Fruit fly (Drosophila melanogaster): Measurements from ENCODE around the gene LanB2.
A peak's percentile ranks its signal among the peaks of the same experiment; 100 is the strongest.

Gene LanB2

DNA sequence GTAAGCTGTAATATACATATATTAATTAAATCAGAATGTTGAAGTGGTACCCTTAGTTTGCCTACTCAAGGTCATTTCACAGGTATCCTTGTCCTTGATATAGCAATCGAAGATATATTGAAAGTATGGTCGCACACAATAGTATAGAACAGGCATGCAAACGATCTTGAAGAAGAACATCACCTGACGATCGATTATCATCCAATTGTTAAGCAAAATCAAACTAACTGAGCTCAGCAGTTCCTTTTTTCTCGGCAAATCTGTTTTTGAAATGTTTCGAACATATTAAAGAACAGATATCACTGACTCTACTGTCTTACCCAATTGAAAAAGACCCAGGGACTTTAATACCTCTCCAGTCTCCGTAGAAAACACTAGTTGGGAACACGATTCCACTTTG lies 13.7 kb downstream of the LanB2 start, which contains the start of gene Cyp40:
Cyp40 (plus strand) TSS at position 301 of the 400 bp plus-strand sequence.
- TF ChIP-seq EcR (GFP tag; optimal IDR thresholded peaks at IDR 0.05), result no peak
- TF ChIP-seq fd96Ca (GFP tag; IDR thresholded peaks at IDR 0.05), result no peak
- no peak for TF ChIP-seq CG34367 (tag; optimal IDR thresholded peaks at IDR 0.05)
- TF ChIP-seq CG15710 (tag; optimal IDR thresholded peaks at IDR 0.05), result no peak
- TF ChIP-seq rn (GFP tag; IDR thresholded peaks at IDR 0.05), result no peak
- no peak for TF ChIP-seq CG13204 (GFP tag; optimal IDR thresholded peaks at IDR 0.05)
- TF ChIP-seq CG14655 (GFP tag; optimal IDR thresholded peaks at IDR 0.05), result no peak
- no peak for TF ChIP-seq CG8159 (tag; optimal IDR thresholded peaks at IDR 0.05)
- no peak for TF ChIP-seq D1 (tag; optimal IDR thresholded peaks at IDR 0.05)
- no peak for TF ChIP-seq CG32121 (GFP tag; IDR thresholded peaks at IDR 0.05)
- TF ChIP-seq CG4496 (GFP tag; IDR thresholded peaks at IDR 0.05), result no peak

DNA sequence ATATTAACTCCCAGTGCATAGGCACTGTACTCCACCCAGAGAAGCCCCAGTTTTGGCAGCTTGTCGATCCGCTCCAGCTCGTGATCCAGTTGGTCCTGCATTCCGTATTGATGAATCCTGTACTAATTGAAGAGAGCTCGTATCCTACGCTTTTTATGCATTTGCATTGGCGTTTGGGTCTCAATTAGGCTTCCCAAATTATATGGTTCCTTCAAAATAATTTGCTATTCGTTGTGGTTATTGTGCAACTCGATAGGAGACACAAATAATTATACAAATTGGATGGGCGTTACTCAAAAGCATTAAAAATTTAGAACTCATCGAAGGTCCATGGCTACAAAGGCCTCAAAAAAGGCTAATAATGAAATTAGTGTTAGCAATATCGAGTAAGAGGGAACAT lies 14.4 kb downstream of the LanB2 start, which contains the start of gene Or67b:
Or67b (minus strand) TSS at position 101 of the 400 bp plus-strand sequence.
- TF ChIP-seq CG8159 (tag; optimal IDR thresholded peaks at IDR 0.05), result no peak

DNA sequence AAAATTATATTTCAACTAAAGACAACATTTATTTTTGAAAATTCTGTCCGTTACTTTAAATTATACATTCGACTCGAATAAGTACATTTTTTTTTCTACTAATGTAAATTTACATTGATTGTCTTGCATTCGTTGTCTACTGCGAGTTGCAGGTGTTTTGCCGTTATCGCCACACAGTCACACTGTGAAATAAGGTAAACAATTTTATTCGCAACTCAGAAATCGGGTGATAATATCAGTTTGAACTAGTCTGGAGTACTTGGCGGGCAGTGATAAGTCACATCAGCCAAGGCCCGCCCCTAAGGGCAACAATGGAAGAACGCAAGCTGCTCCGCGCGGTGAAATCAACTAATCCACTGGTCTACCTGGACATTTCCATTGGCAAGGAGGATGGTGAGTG lies 15.2 kb downstream of the LanB2 start:
- TF ChIP-seq CG8159 (tag; optimal IDR thresholded peaks at IDR 0.05) (no peak), Pif1A (GFP tag; optimal IDR thresholded peaks at IDR 0.05) (no peak), CG8301 (tag; optimal IDR thresholded peaks at IDR 0.05) (no peak), Snoo (tag; optimal IDR thresholded peaks at IDR 0.05) (no peak), EcR (GFP tag; optimal IDR thresholded peaks at IDR 0.05) (no peak), CG34367 (tag; optimal IDR thresholded peaks at IDR 0.05) (no peak), CG9948 (tag; optimal IDR thresholded peaks at IDR 0.05) (no peak), CG17806 (tag; optimal IDR thresholded peaks at IDR 0.05) (no peak), CG12605 (GFP tag; IDR thresholded peaks at IDR 0.05) (no peak), CG32121 (GFP tag; IDR thresholded peaks at IDR 0.05) (no peak), gl (tag; optimal IDR thresholded peaks at IDR 0.05) (no peak), CG4496 (GFP tag; IDR thresholded peaks at IDR 0.05) (no peak), CG14655 (GFP tag; optimal IDR thresholded peaks at IDR 0.05) (no peak), fd96Ca (GFP tag; IDR thresholded peaks at IDR 0.05) (no peak), CG15710 (tag; optimal IDR thresholded peaks at IDR 0.05) (no peak), CG10348 (GFP tag; IDR thresholded peaks at IDR 0.05) (no peak)

DNA sequence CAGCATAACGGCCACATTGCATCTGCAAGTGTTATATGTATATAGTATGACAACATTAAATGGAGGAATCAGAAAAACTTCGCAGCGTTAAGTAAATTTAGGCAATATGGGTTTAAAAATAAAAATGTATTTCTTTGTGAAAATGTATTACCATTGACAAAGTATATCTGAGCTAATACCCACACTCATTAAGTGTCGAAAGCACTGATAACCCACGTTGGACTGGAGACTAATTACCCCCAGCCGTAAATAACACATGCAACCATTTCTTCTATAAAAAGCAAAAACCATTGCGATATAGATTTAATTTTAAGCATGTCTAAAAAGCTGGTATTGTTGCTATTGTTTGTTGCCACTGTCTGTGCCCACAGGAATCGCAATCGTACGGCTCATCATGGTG lies 23.1 kb downstream of the LanB2 start, which contains the start of gene CG8329:
CG8329 (plus strand) TSS at position 301 of the 400 bp plus-strand sequence.
- TF ChIP-seq CG8301 (tag; optimal IDR thresholded peaks at IDR 0.05), result no peak
- TF ChIP-seq EcR (GFP tag; optimal IDR thresholded peaks at IDR 0.05), result no peak
- no peak for TF ChIP-seq fd96Ca (GFP tag; IDR thresholded peaks at IDR 0.05)
- TF ChIP-seq gl (tag; optimal IDR thresholded peaks at IDR 0.05), result no peak
- no peak for TF ChIP-seq CG10348 (GFP tag; IDR thresholded peaks at IDR 0.05)
- TF ChIP-seq rn (GFP tag; IDR thresholded peaks at IDR 0.05), result no peak
- TF ChIP-seq Pif1A (GFP tag; optimal IDR thresholded peaks at IDR 0.05), result no peak
- TF ChIP-seq CG8159 (tag; optimal IDR thresholded peaks at IDR 0.05), result no peak

DNA sequence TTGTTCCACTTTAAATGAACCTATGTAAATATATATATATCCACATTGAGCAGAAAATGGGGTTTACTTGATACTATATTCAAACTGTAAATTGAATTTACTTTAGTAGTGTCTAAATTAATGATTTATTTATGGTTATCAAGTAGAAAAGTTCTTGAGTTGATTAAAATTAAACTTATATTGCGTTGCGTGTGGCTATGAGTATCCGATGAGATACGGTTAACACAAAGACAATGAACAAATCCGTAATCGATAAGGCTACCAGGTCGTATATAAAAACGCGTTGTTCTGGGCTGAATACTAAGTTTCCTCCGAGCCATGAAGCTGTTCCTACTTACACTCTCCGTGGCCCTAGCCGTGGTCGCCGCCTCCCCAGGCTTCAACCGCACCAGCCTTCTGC lies 24.3 kb downstream of the LanB2 start, which contains the start of gene CG18179:
CG18179 (plus strand) TSS at position 301 of the 400 bp plus-strand sequence.
- TF ChIP-seq Pif1B (GFP tag; optimal IDR thresholded peaks at IDR 0.05) (no peak), CG12605 (GFP tag; IDR thresholded peaks at IDR 0.05) (no peak), CG4496 (GFP tag; IDR thresholded peaks at IDR 0.05) (no peak), CG34367 (tag; optimal IDR thresholded peaks at IDR 0.05) (no peak), CG9948 (tag; optimal IDR thresholded peaks at IDR 0.05) (no peak), CG10348 (GFP tag; IDR thresholded peaks at IDR 0.05) (no peak), Pif1A (GFP tag; optimal IDR thresholded peaks at IDR 0.05) (no peak), fd96Ca (GFP tag; IDR thresholded peaks at IDR 0.05) (no peak), D1 (tag; optimal IDR thresholded peaks at IDR 0.05) (no peak), rn (GFP tag; IDR thresholded peaks at IDR 0.05) (no peak)

DNA sequence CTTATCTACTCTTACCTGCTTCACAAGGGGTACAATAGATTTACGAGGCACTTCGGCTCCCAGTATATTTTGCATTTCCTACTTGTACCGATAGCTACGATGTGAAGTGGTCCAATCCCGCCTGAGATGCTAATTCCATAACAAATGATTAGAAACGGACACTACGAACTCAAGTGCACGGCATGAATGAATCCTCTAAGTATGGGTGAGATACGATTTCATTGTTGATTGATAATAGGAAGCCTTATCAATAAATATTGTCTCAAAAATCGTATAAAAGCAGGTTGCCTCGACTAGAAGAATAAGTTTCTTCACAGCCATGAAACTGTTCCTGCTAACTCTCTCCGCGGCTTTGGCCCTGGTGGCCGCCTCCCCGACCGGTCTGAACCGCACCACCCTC lies 26.0 kb downstream of the LanB2 start, which contains the start of gene CG18180:
CG18180 (plus strand) TSS at position 301 of the 400 bp plus-strand sequence.
- TF ChIP-seq rn (GFP tag; IDR thresholded peaks at IDR 0.05) (no peak), CG10348 (GFP tag; IDR thresholded peaks at IDR 0.05) (no peak), CG34367 (tag; optimal IDR thresholded peaks at IDR 0.05) (no peak), Ets98B (GFP tag; IDR thresholded peaks at IDR 0.05) (no peak), CG14655 (GFP tag; optimal IDR thresholded peaks at IDR 0.05) (no peak), D1 (tag; optimal IDR thresholded peaks at IDR 0.05) (no peak), CG8301 (tag; optimal IDR thresholded peaks at IDR 0.05) (no peak), CG17806 (tag; optimal IDR thresholded peaks at IDR 0.05) (no peak), Pif1B (GFP tag; optimal IDR thresholded peaks at IDR 0.05) (no peak), CG32121 (GFP tag; IDR thresholded peaks at IDR 0.05) (no peak), CG13204 (GFP tag; optimal IDR thresholded peaks at IDR 0.05) (no peak), CG9948 (tag; optimal IDR thresholded peaks at IDR 0.05) (no peak), Snoo (tag; optimal IDR thresholded peaks at IDR 0.05) (no peak), fd96Ca (GFP tag; IDR thresholded peaks at IDR 0.05) (no peak), CG4496 (GFP tag; IDR thresholded peaks at IDR 0.05) (no peak), EcR (GFP tag; optimal IDR thresholded peaks at IDR 0.05) (no peak), CG12605 (GFP tag; IDR thresholded peaks at IDR 0.05) (no peak)

DNA sequence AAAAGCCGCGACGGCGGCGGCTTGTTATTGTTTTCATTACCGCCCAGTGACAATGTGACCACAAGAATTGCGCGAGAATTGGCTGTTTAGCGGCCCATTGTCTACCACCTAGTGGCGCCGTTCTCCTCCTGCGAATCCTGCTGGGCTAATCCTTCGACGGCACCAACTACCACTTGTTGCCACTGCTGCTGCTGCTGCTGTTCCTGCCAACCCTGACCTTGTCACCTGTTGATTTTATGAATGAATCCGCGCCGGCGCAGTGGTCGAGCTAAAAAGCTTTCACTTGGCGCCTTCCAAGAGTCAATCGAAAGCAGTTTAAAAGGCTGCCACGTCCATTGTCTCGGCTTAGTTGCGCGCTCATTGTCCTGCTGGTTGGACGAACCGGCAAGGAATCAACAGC lies 29.0 kb downstream of the LanB2 start, which contains the start of gene CNMaR:
CNMaR (plus strand) TSS at position 348 of the 400 bp plus-strand sequence.
- TF ChIP-seq CG13204 (GFP tag; optimal IDR thresholded peaks at IDR 0.05), result no peak
- TF ChIP-seq CG32121 (GFP tag; IDR thresholded peaks at IDR 0.05), result no peak
- peak; percentile 94 for TF ChIP-seq CG12605 (GFP tag; IDR thresholded peaks at IDR 0.05)
- no peak for TF ChIP-seq rn (GFP tag; IDR thresholded peaks at IDR 0.05)
- TF ChIP-seq CG9948 (tag; optimal IDR thresholded peaks at IDR 0.05), result no peak
- TF ChIP-seq D1 (tag; optimal IDR thresholded peaks at IDR 0.05), result no peak
- TF ChIP-seq CG34367 (tag; optimal IDR thresholded peaks at IDR 0.05), result no peak
